Worm (Caenorhabditis elegans) whole organism, young adult: ENCODE results near the gene dpy-20.

Experiments
- B0019.2 ChIP-seq: fragments of 200-800 bp; sonication (Bioruptor generic); conservative IDR thresholded peaks from 2 replicates; pipeline ENCODE4 v1.3.6; 2022; ENCODE audit warnings: missing genetic modification reagents, missing genetic modification characterization, missing compliant biosample characterization
- B0336.3 ChIP-seq: fragments of 200-800 bp; sonication (Bioruptor generic); IDR thresholded peaks from 2 replicates; pipeline ENCODE4 v1.3.6; 2022; ENCODE audit warnings: missing genetic modification characterization, missing compliant biosample characterization
- C06A6.2 ChIP-seq: fragments of 200-800 bp; sonication (Bioruptor generic); conservative IDR thresholded peaks from 2 replicates; pipeline ENCODE4 v1.3.6; 2022; ENCODE audit warnings: missing genetic modification characterization, missing compliant biosample characterization
- F23B12.7 ChIP-seq: sonication (generic microtip); optimal IDR thresholded peaks from 2 replicates; lab custom pipeline; 2017; ENCODE audit warnings: missing genetic modification characterization, mild to moderate bottlenecking, missing compliant biosample characterization, antibody characterized with exemption, moderate library complexity; ENCODE audit not compliant: insufficient read depth
- Y67H2A.10 ChIP-seq: fragments of 200-800 bp; sonication (Bioruptor generic); conservative IDR thresholded peaks from 2 replicates; pipeline ENCODE4 v1.3.6; 2022; ENCODE audit warnings: missing genetic modification reagents, missing genetic modification characterization, missing compliant biosample characterization
- Y95B8A.8 ChIP-seq: fragments of 200-800 bp; sonication (Bioruptor generic); IDR thresholded peaks from 2 replicates; pipeline ENCODE4 v1.3.6; 2022; ENCODE audit warnings: missing genetic modification reagents, missing genetic modification characterization, missing compliant biosample characterization
- ama-1 ChIP-seq, 3 experiments: fragments of 150-350 bp in 1 of 3; sonication (generic microtip) in 2 of 3; optimal IDR thresholded peaks; 2 replicates each; lab custom pipeline; 2014 to 2018; ENCODE audit warnings: missing biosample characterization in 2 of 3, missing genetic modification characterization in 2 of 3, missing genetic modification reagents in 2 of 3
- athp-1 ChIP-seq: sonication (generic microtip); optimal IDR thresholded peaks from 2 replicates; lab custom pipeline; 2017; ENCODE audit warnings: mild to moderate bottlenecking, missing genetic modification characterization, missing compliant biosample characterization
- bed-1 ChIP-seq: fragments of 200-800 bp; sonication (Bioruptor generic); IDR thresholded peaks from 2 replicates; pipeline ENCODE4 v1.3.6; 2022; ENCODE audit warnings: missing genetic modification reagents, missing genetic modification characterization, missing compliant biosample characterization
- cebp-1 ChIP-seq, 2 experiments: fragments of 200-800 bp in 1 of 2; sonication (Bioruptor generic) in 1 of 2; sonication (generic microtip) in 1 of 2; IDR thresholded peaks in 1 of 2; optimal IDR thresholded peaks in 1 of 2; 2 replicates each; pipeline versions ENCODE4 v1.3.6 to Lab custom; 2017 to 2022; ENCODE audit warnings: missing compliant biosample characterization in 2 of 2, missing genetic modification characterization in 2 of 2, mild to moderate bottlenecking in 1 of 2, missing genetic modification reagents in 1 of 2, moderate library complexity in 1 of 2
- ceh-27 ChIP-seq: fragments of 200-800 bp; sonication (Bioruptor generic); optimal IDR thresholded peaks from 2 replicates; lab custom pipeline; 2018; ENCODE audit warnings: mild to moderate bottlenecking, missing genetic modification characterization, moderate library complexity, missing compliant biosample characterization
- ceh-40 ChIP-seq: fragments of 200-800 bp; sonication (Bioruptor generic); IDR thresholded peaks from 2 replicates; pipeline ENCODE4 v1.3.6; 2022; ENCODE audit warnings: missing genetic modification characterization, missing compliant biosample characterization
- ceh-91 ChIP-seq: fragments of 200-800 bp; sonication (Bioruptor generic); IDR thresholded peaks from 2 replicates; pipeline ENCODE4 v1.3.6; 2022; ENCODE audit warnings: missing genetic modification reagents, missing genetic modification characterization, missing compliant biosample characterization
- die-1 ChIP-seq: sonication (generic microtip); optimal IDR thresholded peaks from 2 replicates; lab custom pipeline; 2016; ENCODE audit warnings: missing genotype, mild to moderate bottlenecking, missing genetic modification characterization, missing compliant biosample characterization
- egl-18 ChIP-seq: fragments of 200-800 bp; sonication (Bioruptor generic); IDR thresholded peaks from 2 replicates; pipeline ENCODE4 v1.3.6; 2022; ENCODE audit warnings: missing genetic modification reagents, missing genetic modification characterization, missing compliant biosample characterization
- egrh-3 ChIP-seq: fragments of 200-800 bp; sonication (Bioruptor generic); IDR thresholded peaks from 2 replicates; pipeline ENCODE4 v1.3.6; 2022; ENCODE audit warnings: missing genetic modification reagents, missing genetic modification characterization, missing compliant biosample characterization
- ets-4 ChIP-seq: fragments of 200-800 bp; sonication (Bioruptor generic); optimal IDR thresholded peaks from 2 replicates; lab custom pipeline; 2018; ENCODE audit warnings: mild to moderate bottlenecking, missing genetic modification characterization, missing compliant biosample characterization
- fkh-3 ChIP-seq: sonication (generic microtip); optimal IDR thresholded peaks from 2 replicates; lab custom pipeline; 2016; ENCODE audit warnings: mild to moderate bottlenecking, missing genetic modification characterization, missing compliant biosample characterization
- gei-17 ChIP-seq: fragments of 200-800 bp; sonication (Bioruptor generic); optimal IDR thresholded peaks from 2 replicates; lab custom pipeline; 2018; ENCODE audit warnings: mild to moderate bottlenecking, missing genetic modification characterization, missing compliant biosample characterization
- hlh-12 ChIP-seq: sonication (generic microtip); optimal IDR thresholded peaks from 2 replicates; lab custom pipeline; 2016; ENCODE audit warnings: missing genetic modification characterization, missing compliant biosample characterization
- let-607 ChIP-seq, 2 experiments: fragments of 200-800 bp in 1 of 2; sonication (Bioruptor generic) in 1 of 2; sonication (generic microtip) in 1 of 2; optimal IDR thresholded peaks; 2 replicates each; lab custom pipeline; 2016 to 2018; ENCODE audit warnings: mild to moderate bottlenecking in 2 of 2, missing compliant biosample characterization in 2 of 2, missing genetic modification characterization in 2 of 2, moderate library complexity in 2 of 2, missing genotype in 1 of 2
- lin-26 ChIP-seq: fragments of 200-800 bp; sonication (Bioruptor generic); IDR thresholded peaks from 2 replicates; pipeline ENCODE4 v1.3.6; 2022; ENCODE audit warnings: missing genetic modification reagents, missing genetic modification characterization, missing compliant biosample characterization
- lsy-27 ChIP-seq: sonication (generic microtip); optimal IDR thresholded peaks from 2 replicates; lab custom pipeline; 2017; ENCODE audit warnings: missing genetic modification characterization, mild to moderate bottlenecking, missing compliant biosample characterization, antibody characterized with exemption, missing genotype, borderline replicate concordance; ENCODE audit not compliant: insufficient read depth
- madf-10 ChIP-seq: sonication (generic microtip); optimal IDR thresholded peaks from 2 replicates; lab custom pipeline; 2016; ENCODE audit warnings: mild to moderate bottlenecking, missing genetic modification characterization, missing compliant biosample characterization
- nhr-80 ChIP-seq: sonication (generic microtip); optimal IDR thresholded peaks from 2 replicates; lab custom pipeline; 2016; ENCODE audit warnings: missing genetic modification characterization, missing compliant biosample characterization
- pbrm-1 ChIP-seq: fragments of 200-800 bp; sonication (Bioruptor generic); IDR thresholded peaks from 2 replicates; pipeline ENCODE4 v1.3.6; 2022; ENCODE audit warnings: missing genetic modification reagents, missing genetic modification characterization, missing compliant biosample characterization
- repo-1 ChIP-seq: sonication (generic microtip); optimal IDR thresholded peaks from 2 replicates; lab custom pipeline; 2017; ENCODE audit warnings: mild to moderate bottlenecking, missing genetic modification characterization, missing compliant biosample characterization
- snpc-4 ChIP-seq, 5 experiments: fragments of 150-350 bp in 1 of 5; sonication (generic microtip) in 4 of 5; optimal IDR thresholded peaks; 2 replicates each; lab custom pipeline; 2014 to 2018; ENCODE audit warnings: missing genetic modification characterization in 5 of 5, missing biosample characterization in 3 of 5, antibody characterized with exemption in 2 of 5, mild to moderate bottlenecking in 2 of 5, missing compliant biosample characterization in 2 of 5, missing genotype in 2 of 5, moderate library complexity in 2 of 5, missing genetic modification reagents in 1 of 5
- somi-1 ChIP-seq: fragments of 200-800 bp; sonication (Bioruptor generic); optimal IDR thresholded peaks from 2 replicates; lab custom pipeline; 2018; ENCODE audit warnings: mild to moderate bottlenecking, missing genetic modification characterization, missing compliant biosample characterization
- sptf-2 ChIP-seq: fragments of 200-800 bp; sonication (Bioruptor generic); optimal IDR thresholded peaks from 2 replicates; lab custom pipeline; 2018; ENCODE audit warnings: mild to moderate bottlenecking, missing genetic modification characterization, missing compliant biosample characterization
- unc-130 ChIP-seq: sonication (generic microtip); optimal IDR thresholded peaks from 2 replicates; lab custom pipeline; 2016; ENCODE audit warnings: missing genetic modification reagents, missing genetic modification characterization, missing compliant biosample characterization
- unc-62 ChIP-seq: fragments of 150-350 bp; optimal IDR thresholded peaks from 2 replicates; lab custom pipeline; 2014; ENCODE audit warnings: missing biosample characterization, missing genetic modification reagents, missing genetic modification characterization
- zim-3 ChIP-seq: sonication (generic microtip); optimal IDR thresholded peaks from 2 replicates; lab custom pipeline; 2017; ENCODE audit warnings: mild to moderate bottlenecking, missing genetic modification characterization, moderate library complexity, missing compliant biosample characterization
- ztf-18 ChIP-seq: sonication (generic microtip); optimal IDR thresholded peaks from 2 replicates; lab custom pipeline; 2016; ENCODE audit warnings: missing genotype, mild to moderate bottlenecking, missing genetic modification characterization, missing compliant biosample characterization

dpy-20 gene

ce11 chrIV:11692071-11692673 lies 8.5 kb downstream of the dpy-20 start (continued):
- no peak for TF ChIP-seq lsy-27
- TF ChIP-seq unc-130 (GFP tag; lab: Kevin White, UChicago) = no peak
- TF ChIP-seq hlh-12 (tag; lab: Kevin White, UChicago) = no peak
- TF ChIP-seq egl-18 (GFP tag; lab: Robert Waterston, UW) = no peak
- TF ChIP-seq die-1 (tag; lab: Kevin White, UChicago) = no peak
- TF ChIP-seq B0336.3 = peak; percentile 86
- peak; percentile 32 for TF ChIP-seq ceh-27 (GFP tag; lab: Kevin White, UChicago)
- no peak for TF ChIP-seq snpc-4 (GFP tag; optimal IDR thresholded peaks at IDR 0.05; lab: Kevin White, UChicago)
- TF ChIP-seq snpc-4 (tag; optimal IDR thresholded peaks at IDR 0.05; lab: Kevin White, UChicago) = peak in 3 of 4 experiments; percentile 15 to 43 (median 25)
- peak; percentile 94 for TF ChIP-seq madf-10 (tag; lab: Kevin White, UChicago)
- TF ChIP-seq repo-1 (tag; lab: Kevin White, UChicago) = peak; percentile 28
- no peak for TF ChIP-seq B0019.2 (GFP tag; lab: Robert Waterston, UW)
- no peak for TF ChIP-seq zim-3 (tag; lab: Kevin White, UChicago)
- TF ChIP-seq gei-17 = peak; percentile 48
- TF ChIP-seq ceh-91 (GFP tag; lab: Robert Waterston, UW) = no peak
- TF ChIP-seq Y67H2A.10 (GFP tag; lab: Robert Waterston, UW) = 0 out of 2 replicates have a peak, but pooled peaks have one; percentile 27
- TF ChIP-seq F23B12.7 (tag; lab: Kevin White, UChicago) = no peak
- TF ChIP-seq bed-1 (GFP tag; lab: Robert Waterston, UW) = no peak
- no peak for TF ChIP-seq ama-1 (optimal IDR thresholded peaks at IDR 0.05; lab: Kevin White, UChicago)
- no peak for TF ChIP-seq ama-1 (GFP tag; optimal IDR thresholded peaks at IDR 0.05; lab: Kevin White, UChicago)
- TF ChIP-seq athp-1 = no peak
- no peak for TF ChIP-seq sptf-2 (GFP tag; lab: Kevin White, UChicago)
- TF ChIP-seq ztf-18 = peak; percentile 21
- no peak for TF ChIP-seq unc-62 (GFP tag; lab: Kevin White, UChicago)
- TF ChIP-seq fkh-3 (tag; lab: Kevin White, UChicago) = no peak
- peak in 1 of 2 experiments; percentile 53 for TF ChIP-seq let-607 (tag; optimal IDR thresholded peaks at IDR 0.05; lab: Kevin White, UChicago)
- no peak for TF ChIP-seq ceh-40 (GFP tag; lab: Robert Waterston, UW)
- TF ChIP-seq pbrm-1 (GFP tag; lab: Robert Waterston, UW) = peak; percentile 42; the same call in 1 of the 2 replicates
- TF ChIP-seq egrh-3 (GFP tag; lab: Robert Waterston, UW) = peak; percentile 47
- TF ChIP-seq lin-26 = peak; percentile 53; the same call in 1 of the 2 replicates
- TF ChIP-seq ets-4 (GFP tag; lab: Kevin White, UChicago) = peak; percentile 89
- no peak for TF ChIP-seq C06A6.2

- TF ChIP-seq snpc-4 (GFP tag; optimal IDR thresholded peaks at IDR 0.05; lab: Kevin White, UChicago) = no peak
- TF ChIP-seq snpc-4 (tag; optimal IDR thresholded peaks at IDR 0.05; lab: Kevin White, UChicago) = peak in 1 of 4 experiments; percentile 25
- TF ChIP-seq nhr-80 (tag; lab: Kevin White, UChicago) = peak; percentile 12
- TF ChIP-seq cebp-1 (GFP tag; IDR thresholded peaks at IDR 0.05; lab: Robert Waterston, UW) = no peak
- TF ChIP-seq cebp-1 (tag; optimal IDR thresholded peaks at IDR 0.05; lab: Kevin White, UChicago) = peak; percentile 22
- TF ChIP-seq somi-1 (GFP tag; lab: Kevin White, UChicago) = no peak
- TF ChIP-seq Y95B8A.8 (GFP tag; lab: Robert Waterston, UW) = no peak
- TF ChIP-seq, all 124 proteins: peak for 3
Observed at ce11 chrIV:11691524-11691923, 9.1 kb downstream of the dpy-20 start.
